Worm (Caenorhabditis elegans): ENCODE results near the gene ndub-11.

ndub-11 gene

ce11 chrIV:8170264-8170663, 40.2 kb upstream of the ndub-11 start:
- TF ChIP-seq ekl-4 (GFP tag; IDR thresholded peaks at IDR 0.05) = no peak
- peak; percentile 70; the same call in 1 of the 2 replicates for TF ChIP-seq hmg-1.2 (GFP tag; IDR thresholded peaks at IDR 0.05)

DNA sequence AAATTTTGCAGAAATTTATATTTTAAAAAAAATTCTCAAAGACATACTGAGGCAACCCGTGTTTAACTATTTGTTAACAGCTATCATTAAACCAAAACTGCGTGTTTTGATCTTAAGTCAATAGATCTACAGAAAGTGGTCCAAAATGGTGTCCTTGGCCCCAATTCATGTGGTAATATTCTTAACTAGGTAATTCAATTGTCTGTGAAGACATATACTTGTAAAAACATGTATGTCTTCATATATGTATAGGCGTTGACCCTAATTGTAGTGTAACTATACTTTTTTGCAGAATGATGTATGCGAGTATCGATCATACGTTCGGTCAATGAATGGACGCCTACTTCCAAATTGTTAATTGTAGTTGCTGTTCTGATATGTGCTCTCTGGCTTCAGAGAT, 39.6 kb upstream of the ndub-11 start, which contains the start of gene C07G1.15:
Gene C07G1.15, plus strand, starts transcription at position 301 of the 400 bp plus-strand sequence.
- TF ChIP-seq die-1 (tag; optimal IDR thresholded peaks at IDR 0.05) (no peak), dpff-1 (tag; optimal IDR thresholded peaks at IDR 0.05) (no peak), chd-7 (tag; optimal IDR thresholded peaks at IDR 0.05) (no peak), ztf-22 (GFP tag; optimal IDR thresholded peaks at IDR 0.05) (no peak)

ce11 chrIV:8168660-8169059, 38.6 kb upstream of the ndub-11 start, which contains the start of gene clec-52:
TSS of gene clec-52 (minus strand) at chrIV:8168760.
- TF ChIP-seq ztf-25 (GFP tag; IDR thresholded peaks at IDR 0.05) (no peak), hmg-1.2 (GFP tag; IDR thresholded peaks at IDR 0.05) (no peak), aptf-3 (GFP tag; IDR thresholded peaks at IDR 0.05) (no peak), unc-130 (GFP tag; optimal IDR thresholded peaks at IDR 0.05) (no peak), F55B11.4 (tag; optimal IDR thresholded peaks at IDR 0.05; ENCODE audit: borderline replicate concordance, insufficient read depth) (no peak), F52B5.7 (tag; optimal IDR thresholded peaks at IDR 0.05) (no peak), sptf-2 (GFP tag; optimal IDR thresholded peaks at IDR 0.05) (no peak), hlh-26 (GFP tag; conservative IDR thresholded peaks at IDR 0.05) (no peak), nfya-2 (GFP tag; IDR thresholded peaks at IDR 0.05) (no peak), let-526 (GFP tag; IDR thresholded peaks at IDR 0.05) (no peak), snpc-4 (GFP tag; optimal IDR thresholded peaks at IDR 0.05) (no peak), snpc-4 (tag; optimal IDR thresholded peaks at IDR 0.05) (no peak), fkh-3 (tag; optimal IDR thresholded peaks at IDR 0.05) (no peak), ceh-27 (GFP tag; optimal IDR thresholded peaks at IDR 0.05) (no peak)

- TF ChIP-seq hlh-12 (tag; optimal IDR thresholded peaks at IDR 0.05) (no peak), nhr-179 (tag; optimal IDR thresholded peaks at IDR 0.05) (no peak), Y56A3A.18 (GFP tag; IDR thresholded peaks at IDR 0.05) (no peak), zfh-2 (GFP tag; conservative IDR thresholded peaks at IDR 0.05) (no peak), xnd-1 (tag; optimal IDR thresholded peaks at IDR 0.05) (no peak), nhr-80 (tag; optimal IDR thresholded peaks at IDR 0.05) (no peak)
Observed at ce11 chrIV:8165950-8166349, 35.9 kb upstream of the ndub-11 start, which contains the start of gene B0218.7. TSS of gene B0218.7 (minus strand) at chrIV:8166050.

DNA sequence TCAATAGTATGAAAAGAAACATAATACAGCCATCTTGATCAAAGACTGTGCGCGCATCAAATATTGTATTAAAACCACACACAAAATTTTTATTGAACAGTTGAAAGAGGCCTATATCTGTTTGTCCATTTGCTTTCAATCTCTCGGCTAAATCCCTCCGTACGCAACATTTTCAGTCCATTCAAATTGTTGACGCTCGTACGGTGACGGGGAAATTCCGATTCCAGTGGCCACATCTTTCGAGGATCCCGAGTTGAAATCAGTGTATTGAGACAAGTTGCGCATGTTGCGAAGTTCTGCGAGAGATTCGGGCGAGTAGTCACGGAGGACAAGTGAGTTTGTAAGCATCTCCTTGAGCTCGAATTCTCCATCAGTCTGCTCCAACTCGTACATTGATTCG, 34.5 kb upstream of the ndub-11 start:
- TF ChIP-seq egrh-3 (GFP tag; IDR thresholded peaks at IDR 0.05) (no peak), snpc-1.3 (tag; optimal IDR thresholded peaks at IDR 0.05; ENCODE audit: insufficient read depth) (no peak), Y79H2A.3 (GFP tag; conservative IDR thresholded peaks at IDR 0.05) (no peak), bed-2 (GFP tag; IDR thresholded peaks at IDR 0.05) (no peak), ztf-26 (tag; optimal IDR thresholded peaks at IDR 0.05) (no peak), tbp1 (GFP tag; optimal IDR thresholded peaks at IDR 0.05) (no peak), him-1 (tag; optimal IDR thresholded peaks at IDR 0.05) (no peak), F33H1.4 (GFP tag; IDR thresholded peaks at IDR 0.05) (no peak), ZK185.1 (tag; optimal IDR thresholded peaks at IDR 0.05; ENCODE audit: poor library complexity, severe bottlenecking) (no peak), attf-3 (GFP tag; conservative IDR thresholded peaks at IDR 0.05) (no peak)
